Fruit fly (Drosophila melanogaster) whole organism, embryonic: ENCODE results near the gene CG31886.

ENCODE experiments used
- Asciz ChIP-seq: fragments of 200-800 bp; sonication (Bioruptor generic); optimal IDR thresholded peaks from 2 replicates; lab custom pipeline; 2017; ENCODE audit warnings: missing biosample characterization, mild to moderate bottlenecking, missing genetic modification characterization, missing genetic modification reagents
- Bteb2 ChIP-seq: fragments of 200-800 bp; sonication (Bioruptor generic); optimal IDR thresholded peaks from 2 replicates; lab custom pipeline; 2016; ENCODE audit warnings: missing biosample characterization, missing genetic modification characterization
- CG11398 ChIP-seq: fragments of 200-800 bp; sonication (Bioruptor generic); optimal IDR thresholded peaks from 2 replicates; lab custom pipeline; 2016; ENCODE audit warnings: missing biosample characterization, missing genetic modification characterization
- CG12104 ChIP-seq: fragments of 200-800 bp; sonication (Bioruptor generic); optimal IDR thresholded peaks from 3 replicates; lab custom pipeline; 2016; ENCODE audit warnings: missing biosample characterization, missing genetic modification characterization
- CG12219 ChIP-seq: fragments of 200-800 bp; sonication (Bioruptor generic); optimal IDR thresholded peaks from 3 replicates; lab custom pipeline; 2018; ENCODE audit warnings: missing biosample characterization, mild to moderate bottlenecking, missing genetic modification characterization
- CG12236 ChIP-seq: fragments of 200-800 bp; sonication (Bioruptor generic); optimal IDR thresholded peaks from 2 replicates; lab custom pipeline; 2016; ENCODE audit warnings: missing biosample characterization, missing genetic modification characterization
- CG12391 ChIP-seq: fragments of 200-800 bp; sonication (Bioruptor generic); optimal IDR thresholded peaks from 3 replicates; lab custom pipeline; 2018; ENCODE audit warnings: missing biosample characterization, mild to moderate bottlenecking, missing genetic modification characterization, moderate library complexity
- CG12942 ChIP-seq: fragments of 200-800 bp; sonication (Bioruptor generic); optimal IDR thresholded peaks from 3 replicates; lab custom pipeline; 2016; ENCODE audit warnings: missing biosample characterization, missing genetic modification characterization
- CG14050 ChIP-seq: fragments of 200-800 bp; sonication (Bioruptor generic); IDR thresholded peaks from 3 replicates; pipeline ENCODE4 v1.3.6; 2022; ENCODE audit warnings: missing biosample characterization, missing genetic modification characterization
- CG14667 ChIP-seq: fragments of 200-800 bp; sonication (Bioruptor generic); IDR thresholded peaks from 2 replicates; pipeline ENCODE4 v1.3.6; 2022; ENCODE audit warnings: missing biosample characterization, missing genetic modification characterization
- CG1602 ChIP-seq: fragments of 200-800 bp; sonication (Bioruptor generic); optimal IDR thresholded peaks from 3 replicates; lab custom pipeline; 2016; ENCODE audit warnings: missing biosample characterization, missing genetic modification characterization
- CG16779 ChIP-seq: fragments of 200-800 bp; sonication (Bioruptor generic); IDR thresholded peaks from 2 replicates; pipeline ENCODE4 v1.3.6; 2022; ENCODE audit warnings: missing biosample characterization, missing genetic modification characterization
- CG18619 ChIP-seq: fragments of 200-800 bp; sonication (Bioruptor generic); optimal IDR thresholded peaks from 3 replicates; lab custom pipeline; 2017; ENCODE audit warnings: missing biosample characterization, mild to moderate bottlenecking, missing genetic modification characterization
- CG32772 ChIP-seq: fragments of 200-800 bp; sonication (Bioruptor generic); IDR thresholded peaks from 2 replicates; pipeline ENCODE4 v1.3.6; 2022; ENCODE audit warnings: missing biosample characterization, missing genetic modification characterization
- CG34224 ChIP-seq: fragments of 200-800 bp; sonication (Bioruptor generic); IDR thresholded peaks from 3 replicates; pipeline ENCODE4 v1.3.6; 2022; ENCODE audit warnings: missing biosample characterization, missing genetic modification characterization; ENCODE audit not compliant: partially characterized antibody
- CG34422 ChIP-seq: fragments of 200-800 bp; sonication (Bioruptor generic); IDR thresholded peaks from 3 replicates; pipeline ENCODE4 v1.3.6; 2022; ENCODE audit warnings: missing biosample characterization, missing genetic modification characterization
- CG3847 ChIP-seq: fragments of 200-800 bp; sonication (Bioruptor generic); IDR thresholded peaks from 2 replicates; pipeline ENCODE4 v1.3.6; 2022; ENCODE audit warnings: missing biosample characterization, missing genetic modification characterization
- CG43689 ChIP-seq: fragments of 200-800 bp; sonication (Bioruptor generic); IDR thresholded peaks from 2 replicates; pipeline ENCODE4 v1.3.6; 2022; ENCODE audit warnings: missing biosample characterization, missing genetic modification characterization
- CG6765 ChIP-seq: fragments of 200-800 bp; sonication (Bioruptor generic); optimal IDR thresholded peaks from 3 replicates; lab custom pipeline; 2017; ENCODE audit warnings: missing biosample characterization, mild to moderate bottlenecking, missing genetic modification characterization
- CG8359 ChIP-seq: fragments of 200-800 bp; sonication (Bioruptor generic); optimal IDR thresholded peaks from 2 replicates; lab custom pipeline; 2017; ENCODE audit warnings: missing biosample characterization, mild to moderate bottlenecking, missing genetic modification characterization, borderline replicate concordance
- CG8765 ChIP-seq: fragments of 200-800 bp; sonication (Bioruptor generic); IDR thresholded peaks from 2 replicates; pipeline ENCODE4 v1.3.6; 2022; ENCODE audit warnings: missing biosample characterization, missing genetic modification characterization
- Deaf1 ChIP-seq: fragments of 200-800 bp; optimal IDR thresholded peaks from 3 replicates; lab custom pipeline; 2019; ENCODE audit warnings: missing biosample characterization, mild to moderate bottlenecking, missing genetic modification characterization, moderate library complexity
- ERR ChIP-seq: fragments of 200-800 bp; sonication (Bioruptor generic); optimal IDR thresholded peaks from 2 replicates; lab custom pipeline; 2016; ENCODE audit warnings: missing biosample characterization, missing genetic modification characterization
- Elba2 ChIP-seq: fragments of 200-800 bp; sonication (Bioruptor generic); optimal IDR thresholded peaks from 3 replicates; lab custom pipeline; 2016; ENCODE audit warnings: missing biosample characterization, missing genetic modification characterization
- Fer2 ChIP-seq: fragments of 200-800 bp; sonication (Bioruptor generic); optimal IDR thresholded peaks from 2 replicates; lab custom pipeline; 2018; ENCODE audit warnings: missing biosample characterization, mild to moderate bottlenecking, missing genetic modification characterization, moderate library complexity
- Hsf ChIP-seq: fragments of 200-800 bp; sonication (Bioruptor generic); optimal IDR thresholded peaks from 3 replicates; lab custom pipeline; 2016; ENCODE audit warnings: missing biosample characterization, missing genetic modification characterization
- Max ChIP-seq: fragments of 200-800 bp; sonication (Bioruptor generic); optimal IDR thresholded peaks from 2 replicates; lab custom pipeline; 2016; ENCODE audit warnings: missing biosample characterization, mild to moderate bottlenecking, missing genetic modification characterization
- Oaz ChIP-seq: fragments of 200-800 bp; sonication (Bioruptor generic); IDR thresholded peaks from 2 replicates; pipeline ENCODE4 v1.3.6; 2022; ENCODE audit warnings: missing biosample characterization, missing genetic modification characterization
- Oli ChIP-seq: fragments of 200-800 bp; sonication (Bioruptor generic); optimal IDR thresholded peaks from 2 replicates; lab custom pipeline; 2018; ENCODE audit warnings: missing biosample characterization, mild to moderate bottlenecking, missing genetic modification characterization, moderate library complexity
- Ptx1 ChIP-seq: fragments of 200-800 bp; sonication (Bioruptor generic); IDR thresholded peaks from 2 replicates; pipeline ENCODE4 v1.3.6; 2022; ENCODE audit warnings: missing biosample characterization, missing genetic modification characterization
- Ravus ChIP-seq: fragments of 200-800 bp; sonication (Bioruptor generic); IDR thresholded peaks from 2 replicates; pipeline ENCODE4 v1.3.6; 2022; ENCODE audit warnings: missing biosample characterization, missing genetic modification characterization
- Scr ChIP-seq: fragments of 200-800 bp; sonication (Bioruptor generic); IDR thresholded peaks from 2 replicates; pipeline ENCODE4 v1.3.6; 2022; ENCODE audit warnings: missing biosample characterization, missing genetic modification characterization; ENCODE audit not compliant: partially characterized antibody
- Sox102F ChIP-seq: fragments of 200-800 bp; sonication (Bioruptor generic); optimal IDR thresholded peaks from 2 replicates; lab custom pipeline; 2018; ENCODE audit warnings: missing biosample characterization, mild to moderate bottlenecking, missing genetic modification characterization, moderate library complexity
- YL-1 ChIP-seq: fragments of 200-800 bp; sonication (Bioruptor generic); optimal IDR thresholded peaks from 3 replicates; lab custom pipeline; 2017; ENCODE audit warnings: missing biosample characterization, mild to moderate bottlenecking, missing genetic modification characterization
- bigmax ChIP-seq: fragments of 200-800 bp; sonication (Bioruptor generic); optimal IDR thresholded peaks from 2 replicates; lab custom pipeline; 2018; ENCODE audit warnings: missing biosample characterization, mild to moderate bottlenecking, missing genetic modification characterization
- cas ChIP-seq: fragments of 200-800 bp; sonication (Bioruptor generic); IDR thresholded peaks from 2 replicates; pipeline ENCODE4 v1.3.6; 2022; ENCODE audit warnings: missing biosample characterization, missing genetic modification characterization
- danr ChIP-seq: fragments of 200-800 bp; sonication (Bioruptor generic); IDR thresholded peaks from 2 replicates; pipeline ENCODE4 v1.3.6; 2022; ENCODE audit warnings: missing biosample characterization, missing genetic modification characterization
- ewg ChIP-seq: fragments of 200-800 bp; sonication (Bioruptor generic); optimal IDR thresholded peaks from 3 replicates; lab custom pipeline; 2017; ENCODE audit warnings: mild to moderate bottlenecking, missing biosample characterization, missing genetic modification reagents, missing genetic modification characterization
- exex ChIP-seq: fragments of 200-800 bp; sonication (Bioruptor generic); optimal IDR thresholded peaks from 4 replicates; lab custom pipeline; 2018; ENCODE audit warnings: missing biosample characterization, mild to moderate bottlenecking, missing genetic modification characterization, moderate library complexity
- gt ChIP-seq: fragments of 200-800 bp; sonication (Bioruptor generic); IDR thresholded peaks from 2 replicates; pipeline ENCODE4 v1.3.6; 2022; ENCODE audit warnings: missing biosample characterization, missing genetic modification characterization
- kah ChIP-seq: fragments of 200-800 bp; sonication (Bioruptor generic); optimal IDR thresholded peaks from 2 replicates; lab custom pipeline; 2018; ENCODE audit warnings: missing biosample characterization, mild to moderate bottlenecking, missing genetic modification characterization
- lmd ChIP-seq: fragments of 200-800 bp; sonication (Bioruptor generic); IDR thresholded peaks from 2 replicates; pipeline ENCODE4 v1.3.6; 2022; ENCODE audit warnings: missing biosample characterization, missing genetic modification characterization
- pros ChIP-seq: fragments of 200-800 bp; sonication (Bioruptor generic); optimal IDR thresholded peaks from 3 replicates; lab custom pipeline; 2019; ENCODE audit warnings: missing biosample characterization, mild to moderate bottlenecking, missing genetic modification characterization, moderate library complexity
- psq ChIP-seq: fragments of 200-800 bp; sonication (Bioruptor generic); optimal IDR thresholded peaks from 2 replicates; lab custom pipeline; 2017; ENCODE audit warnings: missing biosample characterization, missing genetic modification characterization
- pum ChIP-seq: fragments of 200-800 bp; sonication (Bioruptor generic); optimal IDR thresholded peaks from 2 replicates; lab custom pipeline; 2016; ENCODE audit warnings: missing biosample characterization, missing genetic modification characterization
- sc ChIP-seq, 3 experiments: fragments of >200 bp in 2 of 3; fragments of 200-800 bp in 1 of 3; sonication (Bioruptor generic) in 1 of 3; optimal IDR thresholded peaks; 2 replicates in 2 of 3; 3 replicates in 1 of 3; lab custom pipeline; 2017; ENCODE audit warnings: mild to moderate bottlenecking in 1 of 3, missing biosample characterization in 1 of 3, missing genetic modification characterization in 1 of 3, missing genetic modification reagents in 1 of 3
- sima ChIP-seq: fragments of 200-800 bp; sonication (Bioruptor generic); optimal IDR thresholded peaks from 2 replicates; lab custom pipeline; 2016; ENCODE audit warnings: missing biosample characterization, missing genetic modification characterization
- tna ChIP-seq: fragments of 200-800 bp; sonication (Bioruptor generic); IDR thresholded peaks from 2 replicates; pipeline ENCODE4 v1.3.6; 2022; ENCODE audit warnings: missing biosample characterization, missing genetic modification characterization; ENCODE audit not compliant: partially characterized antibody
- vnd ChIP-seq: fragments of 200-800 bp; sonication (Bioruptor generic); IDR thresholded peaks from 3 replicates; pipeline ENCODE4 v1.3.6; 2022; ENCODE audit warnings: missing biosample characterization, missing genetic modification characterization; ENCODE audit not compliant: partially characterized antibody
- zen2 ChIP-seq: fragments of 200-800 bp; sonication (Bioruptor generic); IDR thresholded peaks from 3 replicates; pipeline ENCODE4 v1.3.6; 2022; ENCODE audit warnings: missing biosample characterization, missing genetic modification characterization; ENCODE audit not compliant: partially characterized antibody

Gene CG31886

dm6 chr2L:8958046-8958497 lies 779 bp downstream of the CG31886 start (continued):
- TF ChIP-seq CG6765, result peak; percentile 78
- TF ChIP-seq psq (GFP tag; lab: Kevin White, UChicago), result peak; percentile 90
- TF ChIP-seq CG16779 (GFP tag; lab: Robert Waterston, UW), result peak; percentile 90
- TF ChIP-seq ewg, result peak; percentile 81
- TF ChIP-seq CG8765, result peak; percentile 94
- TF ChIP-seq CG32772 (GFP tag; lab: Robert Waterston, UW), result peak; percentile 98
- peak; percentile 58 for TF ChIP-seq YL-1 (GFP tag; lab: Kevin White, UChicago)
- no peak for TF ChIP-seq Scr (GFP tag; lab: Robert Waterston, UW)
- peak; percentile 95 for TF ChIP-seq Hsf (GFP tag; lab: Kevin White, UChicago)
- peak; percentile 99 for TF ChIP-seq Ptx1
- TF ChIP-seq CG14667 (GFP tag; lab: Robert Waterston, UW), result peak; percentile 96
- peak; percentile 99 for TF ChIP-seq Sox102F (GFP tag; lab: Kevin White, UChicago)
- TF ChIP-seq CG3847 (GFP tag; lab: Robert Waterston, UW), result peak; percentile 96
- peak; percentile 92 for TF ChIP-seq CG18619 (GFP tag; lab: Kevin White, UChicago)
- TF ChIP-seq CG12236, result peak; percentile 93
- peak; percentile 58 for TF ChIP-seq Elba2 (GFP tag; lab: Kevin White, UChicago)
- TF ChIP-seq Bteb2 (GFP tag; lab: Kevin White, UChicago), result peak; percentile 94
- TF ChIP-seq Deaf1, result peak; percentile 77
- peak; percentile 82 for TF ChIP-seq Max (GFP tag; lab: Kevin White, UChicago)
- peak; percentile 77 for TF ChIP-seq CG11398 (GFP tag; lab: Kevin White, UChicago)
- peak; percentile 79 for TF ChIP-seq ERR (GFP tag; lab: Kevin White, UChicago)
- TF ChIP-seq pum (GFP tag; lab: Kevin White, UChicago), result peak; percentile 93
- TF ChIP-seq Fer2 (tag; lab: Kevin White, UChicago), result peak; percentile 68
- TF ChIP-seq exex, result peak; percentile 66
- TF ChIP-seq sc (optimal IDR thresholded peaks at IDR 0.05; lab: Kevin White, UChicago), result no peak
- TF ChIP-seq sc (GFP tag; optimal IDR thresholded peaks at IDR 0.05; lab: Kevin White, UChicago), result peak; percentile 88
- TF ChIP-seq cas (GFP tag; lab: Robert Waterston, UW), result peak; percentile 93
- TF ChIP-seq CG43689, result peak; percentile 94
- peak; percentile 98 for TF ChIP-seq CG12391 (tag; lab: Kevin White, UChicago)
- peak; percentile 95 for TF ChIP-seq CG12942 (GFP tag; lab: Kevin White, UChicago)
- no peak for TF ChIP-seq zen2 (GFP tag; lab: Robert Waterston, UW)
- TF ChIP-seq Oaz (GFP tag; lab: Robert Waterston, UW), result peak; percentile 93
- peak; percentile 61 for TF ChIP-seq kah (GFP tag; lab: Kevin White, UChicago)
- TF ChIP-seq bigmax (GFP tag; lab: Kevin White, UChicago), result peak; percentile 42
- peak; percentile 83 for TF ChIP-seq sima (GFP tag; lab: Kevin White, UChicago)
- TF ChIP-seq CG34422 (GFP tag; lab: Robert Waterston, UW), result peak; percentile 99
- no peak; the same call in 1 of the 2 replicates for TF ChIP-seq tna (GFP tag; lab: Robert Waterston, UW)
- TF ChIP-seq CG34224 (GFP tag; lab: Robert Waterston, UW), result no peak
- peak; percentile 93 for TF ChIP-seq CG12219 (GFP tag; lab: Kevin White, UChicago)
- TF ChIP-seq danr (GFP tag; lab: Robert Waterston, UW), result peak; percentile 93
- peak; percentile 95 for TF ChIP-seq Ravus (GFP tag; lab: Robert Waterston, UW)
- peak; percentile 97 for TF ChIP-seq lmd (GFP tag; lab: Robert Waterston, UW)
- TF ChIP-seq Oli, result peak; percentile 91
- TF ChIP-seq pros, result peak; percentile 90
- TF ChIP-seq Asciz, result peak; percentile 89
- TF ChIP-seq CG1602 (GFP tag; lab: Kevin White, UChicago), result peak; percentile 94
- TF ChIP-seq vnd (GFP tag; lab: Robert Waterston, UW), result no peak
- TF ChIP-seq CG8359, result peak; percentile 68
- peak; percentile 83 for TF ChIP-seq CG12104 (GFP tag; lab: Kevin White, UChicago)
- peak; percentile 97 for TF ChIP-seq CG14050 (GFP tag; lab: Robert Waterston, UW)
- peak; percentile 87 for TF ChIP-seq gt (GFP tag; lab: Robert Waterston, UW)
